Worm (Caenorhabditis elegans) whole organism, L4/young adult: ENCODE measurements around the gene flp-8.

ENCODE experiments used
- W03F9.2 ChIP-seq: fragments of 150-350 bp; optimal IDR thresholded peaks from 2 replicates; lab custom pipeline; 2014; ENCODE audit warnings: missing biosample characterization, missing genetic modification characterization
- dao-5 ChIP-seq: sonication (generic microtip); optimal IDR thresholded peaks from 2 replicates; lab custom pipeline; 2016; ENCODE audit warnings: missing genotype, missing genetic modification characterization, moderate library complexity, missing compliant biosample characterization

ce11 chrX:14881119-14881518 is at the start of gene flp-8:
- TF ChIP-seq W03F9.2 (tag; lab: Kevin White, UChicago) (no peak), dao-5 (tag; lab: Kevin White, UChicago) (no peak)
